Worm (Caenorhabditis elegans) whole organism, midembryonic: ENCODE data around the gene F39C12.1.

Experiments
- T22C8.4 ChIP-seq: fragments of 200-800 bp; sonication (Bioruptor generic); IDR thresholded peaks from 2 replicates; pipeline ENCODE4 v1.3.6; 2022; ENCODE audit warnings: missing genetic modification characterization, missing compliant biosample characterization
- cog-1 ChIP-seq: sonication (generic microtip); optimal IDR thresholded peaks from 2 replicates; lab custom pipeline; 2016; ENCODE audit warnings: missing genetic modification characterization, missing compliant biosample characterization
- flt-1 ChIP-seq: fragments of 200-800 bp; sonication (Bioruptor generic); IDR thresholded peaks from 2 replicates; pipeline ENCODE4 v1.3.6; 2022; ENCODE audit warnings: missing genetic modification characterization, missing compliant biosample characterization
- klf-2 ChIP-seq: fragments of 200-800 bp; sonication (Bioruptor generic); conservative IDR thresholded peaks from 2 replicates; pipeline ENCODE4 v1.3.6; 2022; ENCODE audit warnings: missing genetic modification reagents, missing genetic modification characterization, missing compliant biosample characterization
- med-1 ChIP-seq: sonication (generic microtip); optimal IDR thresholded peaks from 2 replicates; lab custom pipeline; 2017; ENCODE audit warnings: missing genetic modification characterization, mild to moderate bottlenecking, missing compliant biosample characterization, antibody characterized with exemption, missing genetic modification reagents; ENCODE audit not compliant: insufficient read depth
- ref-1 ChIP-seq: fragments of 200-800 bp; sonication (Bioruptor generic); conservative IDR thresholded peaks from 2 replicates; pipeline ENCODE4 v1.3.6; 2022; ENCODE audit warnings: missing genetic modification reagents, missing genetic modification characterization, missing compliant biosample characterization
- tab-1 ChIP-seq: fragments of 200-800 bp; sonication (Bioruptor generic); IDR thresholded peaks from 2 replicates; pipeline ENCODE4 v1.3.6; 2022; ENCODE audit warnings: missing genetic modification characterization, missing compliant biosample characterization
- ztf-23 ChIP-seq: fragments of 200-800 bp; sonication (Bioruptor generic); IDR thresholded peaks from 2 replicates; pipeline ENCODE4 v1.3.6; 2022; ENCODE audit warnings: missing genetic modification reagents, missing genetic modification characterization, missing compliant biosample characterization
- ztf-29 ChIP-seq: fragments of 200-800 bp; sonication (Bioruptor generic); IDR thresholded peaks from 2 replicates; pipeline ENCODE4 v1.3.6; 2022; ENCODE audit warnings: missing genetic modification reagents, missing genetic modification characterization, missing compliant biosample characterization

The F39C12.1 gene

ce11 chrX:4861413-4861812 is 8.4 kb upstream of the F39C12.1 start:
- TF ChIP-seq cog-1 (tag; lab: Kevin White, UChicago) (no peak), klf-2 (GFP tag; lab: Robert Waterston, UW) (no peak), ref-1 (no peak), tab-1 (GFP tag; lab: Robert Waterston, UW) (no peak), flt-1 (GFP tag; lab: Robert Waterston, UW) (no peak), ztf-29 (GFP tag; lab: Robert Waterston, UW) (no peak), T22C8.4 (GFP tag; lab: Robert Waterston, UW) (no peak), med-1 (GFP tag; lab: Kevin White, UChicago) (no peak), ztf-23 (GFP tag; lab: Robert Waterston, UW) (no peak)

- TF ChIP-seq flt-1 (GFP tag; lab: Robert Waterston, UW) (no peak), T22C8.4 (GFP tag; lab: Robert Waterston, UW) (no peak), ztf-23 (GFP tag; lab: Robert Waterston, UW) (no peak), ref-1 (no peak), med-1 (GFP tag; lab: Kevin White, UChicago) (no peak), klf-2 (GFP tag; lab: Robert Waterston, UW) (no peak), tab-1 (GFP tag; lab: Robert Waterston, UW) (no peak), cog-1 (tag; lab: Kevin White, UChicago) (no peak)
Observed at ce11 chrX:4859582-4860095, 6.6 kb upstream of the F39C12.1 start, which contains the start of gene add-1. Gene add-1, minus strand, starts transcription at chrX:4860045.

DNA sequence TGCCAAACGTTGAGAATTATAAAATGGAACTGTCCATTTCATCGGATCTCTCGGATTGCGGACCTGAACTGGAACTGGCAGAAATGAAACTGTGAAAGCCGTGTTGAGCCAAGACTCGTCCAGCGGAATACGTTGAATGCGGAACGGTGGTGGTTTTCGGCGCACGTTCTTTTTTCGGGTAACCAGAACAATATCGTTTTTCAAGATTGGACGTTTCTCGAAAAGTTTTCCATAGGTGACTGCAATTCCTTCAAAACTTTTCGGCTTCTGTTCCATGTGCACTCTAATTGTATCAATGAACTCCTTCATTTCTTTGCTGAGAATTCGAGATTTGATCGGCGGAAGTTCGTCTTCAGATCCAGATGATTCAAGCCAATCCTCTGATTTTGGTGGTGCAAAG is 8.2 kb downstream of the F39C12.1 start:
- no peak for TF ChIP-seq klf-2 (GFP tag; lab: Robert Waterston, UW)
- TF ChIP-seq ztf-23 (GFP tag; lab: Robert Waterston, UW) = no peak
- TF ChIP-seq cog-1 (tag; lab: Kevin White, UChicago) = no peak
- no peak for TF ChIP-seq T22C8.4 (GFP tag; lab: Robert Waterston, UW)
- TF ChIP-seq tab-1 (GFP tag; lab: Robert Waterston, UW) = no peak
- TF ChIP-seq ref-1 = no peak
- no peak for TF ChIP-seq flt-1 (GFP tag; lab: Robert Waterston, UW)
- no peak for TF ChIP-seq ztf-29 (GFP tag; lab: Robert Waterston, UW)
- TF ChIP-seq med-1 (GFP tag; lab: Kevin White, UChicago) = no peak

- no peak for TF ChIP-seq med-1 (GFP tag; lab: Kevin White, UChicago)
Observed at ce11 chrX:4842305-4842704, 10.7 kb downstream of the F39C12.1 start.

- TF ChIP-seq ztf-23 (GFP tag; lab: Robert Waterston, UW) (no peak), ztf-29 (GFP tag; lab: Robert Waterston, UW) (no peak), flt-1 (GFP tag; lab: Robert Waterston, UW) (no peak), cog-1 (tag; lab: Kevin White, UChicago) (no peak), klf-2 (GFP tag; lab: Robert Waterston, UW) (no peak), T22C8.4 (GFP tag; lab: Robert Waterston, UW) (no peak), med-1 (GFP tag; lab: Kevin White, UChicago) (no peak), ref-1 (no peak), tab-1 (GFP tag; lab: Robert Waterston, UW) (no peak)
Observed at ce11 chrX:4840653-4841052, 12.3 kb downstream of the F39C12.1 start.

DNA sequence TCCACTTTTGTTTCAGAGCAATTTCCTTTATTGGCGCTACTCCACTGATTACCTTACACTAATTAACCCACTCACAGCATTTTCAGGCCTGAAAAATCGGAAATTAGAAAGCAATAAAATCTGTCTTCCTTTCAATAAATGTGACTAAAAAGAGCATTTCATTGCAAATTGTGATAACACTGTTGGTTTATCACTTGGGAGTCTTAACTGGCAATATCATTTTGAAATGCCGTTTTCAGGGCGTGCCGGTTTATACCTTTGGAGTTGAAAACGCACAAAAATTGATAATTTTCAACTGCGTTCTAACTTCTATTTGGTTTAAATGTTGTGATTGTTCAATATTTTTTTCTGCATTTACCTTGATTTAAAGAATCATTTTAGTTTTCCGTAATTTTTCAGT is 30.7 kb downstream of the F39C12.1 start, which contains the start of gene R08E3.1:
TSS of gene R08E3.1 (plus strand) at position 386 of the 400 bp plus-strand sequence.
- no peak for TF ChIP-seq flt-1 (GFP tag; lab: Robert Waterston, UW)
- TF ChIP-seq T22C8.4 (GFP tag; lab: Robert Waterston, UW) = no peak
- no peak for TF ChIP-seq med-1 (GFP tag; lab: Kevin White, UChicago)
- no peak for TF ChIP-seq ztf-29 (GFP tag; lab: Robert Waterston, UW)
- TF ChIP-seq tab-1 (GFP tag; lab: Robert Waterston, UW) = no peak
- TF ChIP-seq klf-2 (GFP tag; lab: Robert Waterston, UW) = no peak
- no peak for TF ChIP-seq cog-1 (tag; lab: Kevin White, UChicago)
- no peak for TF ChIP-seq ref-1
- no peak for TF ChIP-seq ztf-23 (GFP tag; lab: Robert Waterston, UW)

DNA sequence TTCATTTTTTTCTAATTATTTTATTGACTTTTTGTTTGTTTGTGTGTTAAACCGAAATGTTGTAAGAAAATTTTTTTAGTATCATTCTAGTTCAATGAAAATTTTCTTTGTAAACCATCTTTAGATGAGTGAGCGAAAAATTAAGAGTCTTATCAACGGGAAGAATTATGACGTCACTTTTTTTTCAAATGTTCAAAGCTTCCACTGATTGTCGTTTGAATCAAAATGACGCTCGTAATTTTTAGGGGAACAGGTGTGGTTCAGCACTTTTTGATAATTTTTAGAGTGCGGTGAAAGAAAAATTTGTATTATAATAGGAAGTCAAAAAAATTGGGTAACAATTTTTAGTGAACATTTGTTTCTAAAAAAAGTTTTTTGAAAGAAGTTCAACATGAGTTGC is 31.4 kb downstream of the F39C12.1 start:
- TF ChIP-seq flt-1 (GFP tag; lab: Robert Waterston, UW) (no peak), T22C8.4 (GFP tag; lab: Robert Waterston, UW) (no peak), klf-2 (GFP tag; lab: Robert Waterston, UW) (no peak), ref-1 (no peak), ztf-23 (GFP tag; lab: Robert Waterston, UW) (no peak), tab-1 (GFP tag; lab: Robert Waterston, UW) (no peak), cog-1 (tag; lab: Kevin White, UChicago) (no peak), ztf-29 (GFP tag; lab: Robert Waterston, UW) (no peak), med-1 (GFP tag; lab: Kevin White, UChicago) (no peak)

ce11 chrX:4818872-4819271 is 34.1 kb downstream of the F39C12.1 start:
- TF ChIP-seq klf-2 (GFP tag; lab: Robert Waterston, UW) (no peak), T22C8.4 (GFP tag; lab: Robert Waterston, UW) (no peak), flt-1 (GFP tag; lab: Robert Waterston, UW) (no peak), ztf-23 (GFP tag; lab: Robert Waterston, UW) (no peak), ztf-29 (GFP tag; lab: Robert Waterston, UW) (no peak), med-1 (GFP tag; lab: Kevin White, UChicago) (no peak), tab-1 (GFP tag; lab: Robert Waterston, UW) (no peak), ref-1 (no peak), cog-1 (tag; lab: Kevin White, UChicago) (no peak)

- TF ChIP-seq flt-1 (GFP tag; lab: Robert Waterston, UW) (no peak), ztf-23 (GFP tag; lab: Robert Waterston, UW) (peak; percentile 46; the same call in 1 of the 2 replicates)
Observed at ce11 chrX:4818252-4818651, 34.7 kb downstream of the F39C12.1 start, which contains the start of gene R08E3.3. Gene R08E3.3, plus strand, starts transcription at chrX:4818593.
